Worm (Caenorhabditis elegans) whole organism, L2 larva: Measurements from ENCODE around the gene mboa-7.

Experiments
- ceh-82 ChIP-seq: fragments of 150-350 bp; optimal IDR thresholded peaks from 2 replicates; lab custom pipeline; 2014; ENCODE audit warnings: missing biosample characterization, missing genetic modification characterization
- fos-1 ChIP-seq: fragments of 150-350 bp; optimal IDR thresholded peaks from 2 replicates; lab custom pipeline; 2014; ENCODE audit warnings: missing biosample characterization, missing genetic modification characterization

mboa-7 gene

ce11 chrX:10474998-10475577 is 49.3 kb downstream of the mboa-7 start, which contains the start of gene elt-4:
TSS of gene elt-4 (plus strand) at chrX:10475527.
- TF ChIP-seq ceh-82 (tag; lab: Kevin White, UChicago) (no peak), fos-1 (tag; lab: Kevin White, UChicago) (peak; percentile 60)
